In genomic region chrIII:12910365-12910764, ce11 we compare ENCODE assay signal across 2 worm cellular contexts.
TF ChIP-seq lines count a peak whose summit lies in the region.

flp-14 (plus strand) TSS chrIII:12910510.

TF ChIP-seq in whole organism, L4 larva, 104 proteins besides CTCF, POLR2A, EP300 and RAD21:
- TF ChIP-seq set-16 (GFP tag; IDR thresholded peaks at IDR 0.05; lab: Robert Waterston, UW) (peak; percentile 92), nhr-6 (tag; optimal IDR thresholded peaks at IDR 0.05; lab: Kevin White, UChicago) (no peak), nhr-42 (GFP tag; IDR thresholded peaks at IDR 0.05; lab: Robert Waterston, UW) (no peak), lim-7 (GFP tag; IDR thresholded peaks at IDR 0.05; lab: Robert Waterston, UW) (no peak), unc-62 (GFP tag; optimal IDR thresholded peaks at IDR 0.05 in 1 of 2; lab: Kevin White, UChicago) (peak in 1 of 2 experiments; percentile 61), unc-62 (tag; optimal IDR thresholded peaks at IDR 0.05; lab: Kevin White, UChicago) (no peak), hlh-30 (tag; optimal IDR thresholded peaks at IDR 0.05; lab: Kevin White, UChicago; ENCODE audit: insufficient read depth) (no peak), gei-8 (GFP tag; optimal IDR thresholded peaks at IDR 0.05; lab: Kevin White, UChicago) (no peak), pha-4 (GFP tag; IDR thresholded peaks at IDR 0.05; lab: Robert Waterston, UW) (no peak), pha-4 (tag; optimal IDR thresholded peaks at IDR 0.05; lab: Kevin White, UChicago) (no peak)

TF ChIP-seq in whole organism, young adult, 124 proteins besides CTCF, POLR2A, EP300 and RAD21:
- TF ChIP-seq ceh-58 (GFP tag; IDR thresholded peaks at IDR 0.05; lab: Robert Waterston, UW) (no peak), zfh-2 (GFP tag; conservative IDR thresholded peaks at IDR 0.05; lab: Robert Waterston, UW) (peak; percentile 85), egrh-3 (GFP tag; IDR thresholded peaks at IDR 0.05; lab: Robert Waterston, UW) (peak; percentile 77; the same call in 1 of the 2 replicates), F23B12.7 (tag; optimal IDR thresholded peaks at IDR 0.05; lab: Kevin White, UChicago; ENCODE audit: insufficient read depth) (no peak)
